Worm (Caenorhabditis elegans): ENCODE measurements around the gene chil-11.

Gene chil-11

ce11 chrIV:5731597-5731996, 9.5 kb upstream of the chil-11 start, which contains the start of gene H35B03.2 (continued):
- TF ChIP-seq snpc-4 (tag; optimal IDR thresholded peaks at IDR 0.05) (peak; percentile 39), sup-37 (GFP tag; optimal IDR thresholded peaks at IDR 0.05) (no peak), mab-9 (GFP tag; IDR thresholded peaks at IDR 0.05) (no peak), ets-5 (GFP tag; IDR thresholded peaks at IDR 0.05) (no peak), hlh-17 (GFP tag; optimal IDR thresholded peaks at IDR 0.05; ENCODE audit: borderline replicate concordance) (no peak), egl-27 (tag; optimal IDR thresholded peaks at IDR 0.05) (no peak), mep-1 (tag; optimal IDR thresholded peaks at IDR 0.05) (peak; percentile 64), fos-1 (tag; optimal IDR thresholded peaks at IDR 0.05) (peak; percentile 71), ceh-8 (GFP tag; optimal IDR thresholded peaks at IDR 0.05) (no peak), vab-15 (tag; optimal IDR thresholded peaks at IDR 0.05) (no peak), hlh-4 (tag; optimal IDR thresholded peaks at IDR 0.05) (no peak), alr-1 (tag; optimal IDR thresholded peaks at IDR 0.05; ENCODE audit: borderline replicate concordance) (no peak), nhr-76 (tag; optimal IDR thresholded peaks at IDR 0.05) (no peak), lin-14 (GFP tag; optimal IDR thresholded peaks at IDR 0.05) (peak; percentile 69), rnt-1 (tag; optimal IDR thresholded peaks at IDR 0.05) (peak; percentile 79), mef-2 (tag; optimal IDR thresholded peaks at IDR 0.05) (no peak), unc-30 (tag; optimal IDR thresholded peaks at IDR 0.05) (no peak), zag-1 (tag; optimal IDR thresholded peaks at IDR 0.05) (no peak), ceh-90 (tag; optimal IDR thresholded peaks at IDR 0.05) (no peak), ces-1 (GFP tag; optimal IDR thresholded peaks at IDR 0.05) (no peak), ceh-63 (GFP tag; optimal IDR thresholded peaks at IDR 0.05) (no peak), nhr-71 (tag; optimal IDR thresholded peaks at IDR 0.05) (peak; percentile 84), dsc-1 (tag; optimal IDR thresholded peaks at IDR 0.05) (peak; percentile 62), tbx-2 (tag; optimal IDR thresholded peaks at IDR 0.05) (peak; percentile 76), nhr-47 (tag; optimal IDR thresholded peaks at IDR 0.05) (peak; percentile 83), unc-98 (GFP tag; IDR thresholded peaks at IDR 0.05) (no peak), dpl-1 (GFP tag; optimal IDR thresholded peaks at IDR 0.05) (peak; percentile 98 to 99 (median 98)), lin-13 (GFP tag; optimal IDR thresholded peaks at IDR 0.05) (peak; percentile 51), mdl-1 (tag; optimal IDR thresholded peaks at IDR 0.05) (peak in 1 of 2 experiments; percentile 19), unc-62 (GFP tag; optimal IDR thresholded peaks at IDR 0.05) (no peak), egl-13 (tag; optimal IDR thresholded peaks at IDR 0.05) (peak; percentile 62), zip-4 (GFP tag; optimal IDR thresholded peaks at IDR 0.05) (no peak), nhr-90 (tag; optimal IDR thresholded peaks at IDR 0.05; ENCODE audit: poor library complexity) (peak; percentile 70), sptf-1 (tag; optimal IDR thresholded peaks at IDR 0.05) (no peak), isw-1 (GFP tag; IDR thresholded peaks at IDR 0.05) (peak; percentile 60), nhr-11 (tag; optimal IDR thresholded peaks at IDR 0.05) (peak; percentile 26), efl-1 (optimal IDR thresholded peaks at IDR 0.05) (peak; percentile 88 to 98), efl-1 (GFP tag; optimal IDR thresholded peaks at IDR 0.05 in 1 of 2) (peak; percentile 98 to 100), nhr-20 (tag; optimal IDR thresholded peaks at IDR 0.05) (peak; percentile 76), jun-1 (tag; optimal IDR thresholded peaks at IDR 0.05) (peak; percentile 32), Y116A8C.19 (tag; optimal IDR thresholded peaks at IDR 0.05; ENCODE audit: borderline replicate concordance) (no peak), C04F5.9 (tag; optimal IDR thresholded peaks at IDR 0.05) (peak; percentile 11), lin-39 (tag; optimal IDR thresholded peaks at IDR 0.05) (peak; percentile 72), pqm-1 (tag; optimal IDR thresholded peaks at IDR 0.05) (no peak), unc-130 (tag; optimal IDR thresholded peaks at IDR 0.05) (no peak), nhr-77 (tag; optimal IDR thresholded peaks at IDR 0.05) (no peak), aha-1 (tag; optimal IDR thresholded peaks at IDR 0.05) (no peak), fkh-10 (GFP tag; optimal IDR thresholded peaks at IDR 0.05) (peak; percentile 12), ztf-4 (tag; optimal IDR thresholded peaks at IDR 0.05) (no peak), irx-1 (tag; optimal IDR thresholded peaks at IDR 0.05) (peak; percentile 64), pax-3 (tag; optimal IDR thresholded peaks at IDR 0.05) (no peak), aly-2 (tag; optimal IDR thresholded peaks at IDR 0.05) (peak; percentile 69), hpl-2 (GFP tag; optimal IDR thresholded peaks at IDR 0.05) (no peak), lsy-2 (tag; optimal IDR thresholded peaks at IDR 0.05) (peak; percentile 85 to 90)
